Fruit fly (Drosophila melanogaster) whole organism, prepupa: ENCODE data around the gene CG31549.

ENCODE experiments used
- Blimp-1 ChIP-seq: fragments of 200-800 bp; sonication (Bioruptor generic); optimal IDR thresholded peaks from 3 replicates; lab custom pipeline; 2017; ENCODE audit warnings: missing biosample characterization, missing genetic modification characterization, mild to moderate bottlenecking, moderate library complexity, missing genetic modification reagents
- CG10631 ChIP-seq: fragments of 200-800 bp; sonication (Bioruptor generic); optimal IDR thresholded peaks from 2 replicates; lab custom pipeline; 2016; ENCODE audit warnings: missing biosample characterization, missing genetic modification characterization
- CG10669 ChIP-seq: fragments of 200-800 bp; sonication (Bioruptor generic); optimal IDR thresholded peaks from 3 replicates; lab custom pipeline; 2018; ENCODE audit warnings: missing biosample characterization, mild to moderate bottlenecking, missing genetic modification characterization, moderate library complexity
- CG11294 ChIP-seq: fragments of 200-800 bp; sonication (Bioruptor generic); IDR thresholded peaks from 2 replicates; pipeline ENCODE4 v1.3.6; 2022; ENCODE audit warnings: missing biosample characterization, missing genetic modification characterization
- CG11762 ChIP-seq: fragments of 200-800 bp; sonication (Bioruptor generic); optimal IDR thresholded peaks from 3 replicates; lab custom pipeline; 2016; ENCODE audit warnings: missing biosample characterization, missing genetic modification characterization; ENCODE audit not compliant: insufficient read depth
- CG11902 ChIP-seq: fragments of 200-800 bp; sonication (Bioruptor generic); optimal IDR thresholded peaks from 3 replicates; lab custom pipeline; 2016; ENCODE audit warnings: missing biosample characterization, missing genetic modification characterization
- CG15336 ChIP-seq: fragments of 200-800 bp; sonication (Bioruptor generic); IDR thresholded peaks from 2 replicates; pipeline ENCODE4 v1.3.6; 2022; ENCODE audit warnings: missing biosample characterization, missing genetic modification characterization
- CG1621 ChIP-seq: fragments of 200-800 bp; sonication (Bioruptor generic); optimal IDR thresholded peaks from 3 replicates; lab custom pipeline; 2018; ENCODE audit warnings: missing biosample characterization, mild to moderate bottlenecking, missing genetic modification characterization
- CG16779 ChIP-seq: fragments of 200-800 bp; sonication (Bioruptor generic); optimal IDR thresholded peaks from 3 replicates; lab custom pipeline; 2017; ENCODE audit warnings: missing biosample characterization, mild to moderate bottlenecking, missing genetic modification characterization
- CG3032 ChIP-seq: fragments of 200-800 bp; optimal IDR thresholded peaks from 2 replicates; lab custom pipeline; 2019; ENCODE audit warnings: missing biosample characterization, mild to moderate bottlenecking, missing genetic modification characterization, moderate library complexity
- CG31627 ChIP-seq: fragments of 200-800 bp; sonication (Bioruptor generic); optimal IDR thresholded peaks from 3 replicates; lab custom pipeline; 2016; ENCODE audit warnings: missing biosample characterization, missing genetic modification characterization
- CG32006 ChIP-seq: fragments of 200-800 bp; sonication (Bioruptor generic); optimal IDR thresholded peaks from 3 replicates; lab custom pipeline; 2017; ENCODE audit warnings: missing biosample characterization, mild to moderate bottlenecking, missing genetic modification characterization
- CG34406 ChIP-seq: fragments of 200-800 bp; sonication (Bioruptor generic); optimal IDR thresholded peaks from 3 replicates; lab custom pipeline; 2016; ENCODE audit warnings: missing biosample characterization, missing genetic modification characterization
- CG3919 ChIP-seq: fragments of 200-800 bp; sonication (Bioruptor generic); optimal IDR thresholded peaks from 3 replicates; lab custom pipeline; 2016; ENCODE audit warnings: missing biosample characterization, missing genetic modification characterization
- CG4318 ChIP-seq: fragments of 200-800 bp; sonication (Bioruptor generic); optimal IDR thresholded peaks from 3 replicates; lab custom pipeline; 2017; ENCODE audit warnings: missing biosample characterization, mild to moderate bottlenecking, missing genetic modification characterization
- CG6276 ChIP-seq: fragments of 200-800 bp; sonication (Bioruptor generic); optimal IDR thresholded peaks from 2 replicates; lab custom pipeline; 2017; ENCODE audit warnings: missing biosample characterization, mild to moderate bottlenecking, missing genetic modification characterization
- CG6792 ChIP-seq: fragments of 200-800 bp; sonication (Bioruptor generic); optimal IDR thresholded peaks from 3 replicates; lab custom pipeline; 2016; ENCODE audit warnings: missing biosample characterization, missing genetic modification characterization
- CG6808 ChIP-seq: fragments of 200-800 bp; sonication (Bioruptor generic); optimal IDR thresholded peaks from 3 replicates; lab custom pipeline; 2017; ENCODE audit warnings: missing biosample characterization, missing genetic modification characterization, mild to moderate bottlenecking, moderate library complexity, missing genetic modification reagents
- CG6854 ChIP-seq: fragments of 200-800 bp; sonication (Bioruptor generic); optimal IDR thresholded peaks from 2 replicates; lab custom pipeline; 2017; ENCODE audit warnings: missing biosample characterization, mild to moderate bottlenecking, missing genetic modification characterization
- CG7368 ChIP-seq: fragments of 200-800 bp; sonication (Bioruptor generic); optimal IDR thresholded peaks from 3 replicates; lab custom pipeline; 2016; ENCODE audit warnings: missing biosample characterization, missing genetic modification characterization
- CG8119 ChIP-seq: fragments of 200-800 bp; sonication (Bioruptor generic); IDR thresholded peaks from 3 replicates; pipeline ENCODE4 v1.3.6; 2022; ENCODE audit warnings: missing biosample characterization, missing genetic modification characterization
- CG8632 ChIP-seq: fragments of 200-800 bp; sonication (Bioruptor generic); optimal IDR thresholded peaks from 3 replicates; lab custom pipeline; 2016; ENCODE audit warnings: missing biosample characterization, missing genetic modification characterization
- CG9139 ChIP-seq: fragments of 200-800 bp; sonication (Bioruptor generic); optimal IDR thresholded peaks from 3 replicates; lab custom pipeline; 2017; ENCODE audit warnings: missing biosample characterization, mild to moderate bottlenecking, missing genetic modification characterization
- Eip75B ChIP-seq: fragments of 200-800 bp; sonication (Bioruptor generic); optimal IDR thresholded peaks from 3 replicates; lab custom pipeline; 2016; ENCODE audit warnings: missing biosample characterization, missing genetic modification characterization
- Ets21C ChIP-seq: fragments of 200-800 bp; sonication (Bioruptor generic); optimal IDR thresholded peaks from 3 replicates; lab custom pipeline; 2016; ENCODE audit warnings: missing biosample characterization, missing genetic modification characterization
- Ets96B ChIP-seq: fragments of 200-800 bp; optimal IDR thresholded peaks from 2 replicates; lab custom pipeline; 2019; ENCODE audit warnings: missing biosample characterization, mild to moderate bottlenecking, missing genetic modification characterization, moderate library complexity
- Gug ChIP-seq: fragments of 200-800 bp; sonication (Bioruptor generic); IDR thresholded peaks from 2 replicates; pipeline ENCODE4 v1.3.6; 2022; ENCODE audit warnings: missing biosample characterization, missing genetic modification characterization
- Hr38 ChIP-seq: sonication (Bioruptor generic); optimal IDR thresholded peaks from 2 replicates; lab custom pipeline; 2016; ENCODE audit warnings: missing biosample characterization, missing genetic modification characterization
- Hr39 ChIP-seq: fragments of 200-800 bp; sonication (Bioruptor generic); optimal IDR thresholded peaks from 2 replicates; lab custom pipeline; 2016; ENCODE audit warnings: missing biosample characterization, missing genetic modification characterization
- Hr4 ChIP-seq: fragments of 200-800 bp; sonication (Bioruptor generic); optimal IDR thresholded peaks from 3 replicates; lab custom pipeline; 2016; ENCODE audit warnings: missing biosample characterization, missing genetic modification characterization
- Lpt ChIP-seq: fragments of 200-800 bp; sonication (Bioruptor generic); optimal IDR thresholded peaks from 3 replicates; lab custom pipeline; 2016; ENCODE audit warnings: missing biosample characterization, missing genetic modification characterization
- Met ChIP-seq: fragments of 200-800 bp; sonication (Bioruptor generic); optimal IDR thresholded peaks from 3 replicates; lab custom pipeline; 2016; ENCODE audit warnings: missing biosample characterization, missing genetic modification characterization
- OdsH ChIP-seq: fragments of 200-800 bp; sonication (Bioruptor generic); optimal IDR thresholded peaks from 3 replicates; lab custom pipeline; 2016; ENCODE audit warnings: missing biosample characterization, missing genetic modification characterization
- Smox ChIP-seq: fragments of 200-800 bp; sonication (Bioruptor generic); optimal IDR thresholded peaks from 3 replicates; lab custom pipeline; 2016; ENCODE audit warnings: missing biosample characterization, missing genetic modification characterization
- Sox102F ChIP-seq: fragments of 200-800 bp; sonication (Bioruptor generic); optimal IDR thresholded peaks from 2 replicates; lab custom pipeline; 2016; ENCODE audit warnings: missing biosample characterization, mild to moderate bottlenecking, missing genetic modification characterization
- Sox14 ChIP-seq: fragments of 200-800 bp; sonication (Bioruptor generic); optimal IDR thresholded peaks from 3 replicates; lab custom pipeline; 2016; ENCODE audit warnings: missing biosample characterization, missing genetic modification characterization
- achi ChIP-seq: fragments of 200-800 bp; sonication (Bioruptor generic); optimal IDR thresholded peaks from 3 replicates; lab custom pipeline; 2016; ENCODE audit warnings: missing biosample characterization, missing genetic modification characterization
- cyc ChIP-seq: fragments of 200-800 bp; sonication (Bioruptor generic); optimal IDR thresholded peaks from 3 replicates; lab custom pipeline; 2016; ENCODE audit warnings: missing biosample characterization, missing genetic modification characterization
- dac ChIP-seq: fragments of 200-800 bp; sonication (Bioruptor generic); optimal IDR thresholded peaks from 2 replicates; lab custom pipeline; 2017; ENCODE audit warnings: missing biosample characterization, mild to moderate bottlenecking, missing genetic modification characterization
- dsx ChIP-seq: fragments of 200-800 bp; optimal IDR thresholded peaks from 3 replicates; lab custom pipeline; 2019; ENCODE audit warnings: missing biosample characterization, mild to moderate bottlenecking, missing genetic modification characterization, moderate library complexity; ENCODE audit not compliant: poor library complexity, severe bottlenecking
- esn ChIP-seq: fragments of 200-800 bp; sonication (Bioruptor generic); optimal IDR thresholded peaks from 2 replicates; lab custom pipeline; 2016; ENCODE audit warnings: missing biosample characterization, mild to moderate bottlenecking, missing genetic modification characterization, moderate library complexity
- fd59A ChIP-seq: fragments of 200-800 bp; sonication (Bioruptor generic); optimal IDR thresholded peaks from 2 replicates; lab custom pipeline; 2017; ENCODE audit warnings: missing biosample characterization, mild to moderate bottlenecking, missing genetic modification characterization, missing genetic modification reagents
- fkh ChIP-seq: fragments of 200-800 bp; sonication (Bioruptor generic); optimal IDR thresholded peaks from 3 replicates; lab custom pipeline; 2017; ENCODE audit warnings: missing biosample characterization, mild to moderate bottlenecking, missing genetic modification characterization, moderate library complexity
- lz ChIP-seq: fragments of 200-800 bp; sonication (Bioruptor generic); optimal IDR thresholded peaks from 3 replicates; lab custom pipeline; 2016; ENCODE audit warnings: missing biosample characterization, missing genetic modification characterization
- net ChIP-seq: fragments of 200-800 bp; sonication (Bioruptor generic); optimal IDR thresholded peaks from 3 replicates; lab custom pipeline; 2016; ENCODE audit warnings: missing biosample characterization, missing genetic modification characterization
- pdm3 ChIP-seq: fragments of 200-800 bp; sonication (Bioruptor generic); optimal IDR thresholded peaks from 3 replicates; lab custom pipeline; 2016; ENCODE audit warnings: missing biosample characterization, missing genetic modification characterization
- salr ChIP-seq, 2 experiments: fragments of 200-800 bp; sonication (Bioruptor generic); optimal IDR thresholded peaks; 3 replicates each; lab custom pipeline; 2016 to 2018; ENCODE audit warnings: missing biosample characterization in 2 of 2, missing genetic modification characterization in 2 of 2, mild to moderate bottlenecking in 1 of 2
- spab ChIP-seq: fragments of 200-800 bp; sonication (Bioruptor generic); optimal IDR thresholded peaks from 2 replicates; lab custom pipeline; 2017; ENCODE audit warnings: missing biosample characterization, mild to moderate bottlenecking, missing genetic modification characterization, missing genetic modification reagents
- ss ChIP-seq, 2 experiments: fragments of 200-800 bp; sonication (Bioruptor generic); optimal IDR thresholded peaks; 2 replicates in 1 of 2; 3 replicates in 1 of 2; lab custom pipeline; 2017 to 2018; ENCODE audit warnings: mild to moderate bottlenecking in 2 of 2, missing biosample characterization in 2 of 2, missing genetic modification characterization in 2 of 2, moderate library complexity in 1 of 2
- svp ChIP-seq: fragments of 200-800 bp; sonication (Bioruptor generic); peaks from one replicate; lab custom pipeline; 2016; ENCODE audit warnings: missing biosample characterization, missing genetic modification characterization
- vri ChIP-seq: fragments of 200-800 bp; sonication (Bioruptor generic); optimal IDR thresholded peaks from 3 replicates; lab custom pipeline; 2016; ENCODE audit warnings: missing biosample characterization, mild to moderate bottlenecking, missing genetic modification characterization

CG31549 gene

DNA sequence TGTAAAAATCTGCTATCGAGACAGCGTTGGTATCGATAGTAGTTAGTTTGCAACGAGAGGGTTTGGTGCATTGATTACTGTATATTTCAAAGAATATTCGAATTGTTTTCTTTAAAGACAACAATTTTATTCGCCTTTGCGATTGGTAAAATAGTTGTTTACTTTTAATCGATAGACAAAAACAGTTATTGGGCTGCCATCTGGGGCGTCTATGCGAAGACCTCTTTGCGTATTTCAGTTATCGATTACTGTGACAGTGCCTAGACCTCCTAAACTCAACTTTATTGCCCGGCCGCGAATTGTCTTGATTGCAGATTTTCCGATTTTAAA lies 18.9 kb upstream of the CG31549 start, which contains the start of gene Atu:
TSS of gene Atu (plus strand) at position 245 of the 330 bp plus-strand sequence.
- peak; percentile 17 for TF ChIP-seq Met (GFP tag; lab: Kevin White, UChicago)
- TF ChIP-seq CG3032: no peak
- TF ChIP-seq OdsH (GFP tag; lab: Kevin White, UChicago): no peak
- TF ChIP-seq achi (GFP tag; lab: Kevin White, UChicago): peak; percentile 11
- TF ChIP-seq lz (GFP tag; lab: Kevin White, UChicago): peak; percentile 29
- TF ChIP-seq svp (GFP tag; lab: Kevin White, UChicago): peak; percentile 65
- TF ChIP-seq Smox (GFP tag; lab: Kevin White, UChicago): no peak
- peak; percentile 6 for TF ChIP-seq cyc
- TF ChIP-seq Hr4 (GFP tag; lab: Kevin White, UChicago): no peak
- no peak for TF ChIP-seq CG6854
- peak; percentile 46 for TF ChIP-seq esn (GFP tag; lab: Kevin White, UChicago)
- no peak for TF ChIP-seq Sox102F (GFP tag; lab: Kevin White, UChicago)
- TF ChIP-seq CG6276 (GFP tag; lab: Kevin White, UChicago): no peak
- TF ChIP-seq fd59A (GFP tag; lab: Kevin White, UChicago): no peak
- no peak for TF ChIP-seq ss (GFP tag; optimal IDR thresholded peaks at IDR 0.05; lab: Kevin White, UChicago)
- no peak for TF ChIP-seq CG10631
- no peak for TF ChIP-seq CG7368 (GFP tag; lab: Kevin White, UChicago)
- TF ChIP-seq CG6792 (GFP tag; lab: Kevin White, UChicago): no peak
- TF ChIP-seq Eip75B: peak; percentile 26
- TF ChIP-seq CG11762 (GFP tag; lab: Kevin White, UChicago): no peak
- no peak for TF ChIP-seq Blimp-1 (GFP tag; lab: Kevin White, UChicago)
- TF ChIP-seq Sox14: peak; percentile 55
- no peak for TF ChIP-seq pdm3
- TF ChIP-seq fkh (GFP tag; lab: Kevin White, UChicago): peak; percentile 86
- TF ChIP-seq CG8632: no peak
- no peak for TF ChIP-seq CG1621 (tag; lab: Kevin White, UChicago)
- no peak for TF ChIP-seq Hr38 (GFP tag; lab: Kevin White, UChicago)
- TF ChIP-seq CG16779: no peak
- TF ChIP-seq salr (GFP tag; optimal IDR thresholded peaks at IDR 0.05; lab: Kevin White, UChicago): no peak
- no peak for TF ChIP-seq CG10669 (GFP tag; lab: Kevin White, UChicago)
- no peak for TF ChIP-seq Lpt
- TF ChIP-seq CG32006 (GFP tag; lab: Kevin White, UChicago): no peak
- TF ChIP-seq CG31627: peak; percentile 32
- TF ChIP-seq Ets21C (GFP tag; lab: Kevin White, UChicago): no peak
- no peak for TF ChIP-seq CG11902 (GFP tag; lab: Kevin White, UChicago)
- TF ChIP-seq CG8119 (GFP tag; lab: Robert Waterston, UW): no peak
- no peak for TF ChIP-seq CG6808
- no peak for TF ChIP-seq CG11294
- TF ChIP-seq Gug (GFP tag; lab: Robert Waterston, UW): no peak
- TF ChIP-seq CG34406 (GFP tag; lab: Kevin White, UChicago): no peak
- no peak for TF ChIP-seq spab
- TF ChIP-seq vri (GFP tag; lab: Kevin White, UChicago): no peak
- no peak for TF ChIP-seq dsx (GFP tag; lab: Kevin White, UChicago)
- no peak for TF ChIP-seq CG3919
- no peak for TF ChIP-seq net
- no peak for TF ChIP-seq CG4318 (GFP tag; lab: Kevin White, UChicago)
- no peak for TF ChIP-seq dac (GFP tag; lab: Kevin White, UChicago)
- TF ChIP-seq Hr39 (GFP tag; lab: Kevin White, UChicago): peak; percentile 23
- no peak for TF ChIP-seq Ets96B (tag; lab: Kevin White, UChicago)
- no peak for TF ChIP-seq CG9139
- TF ChIP-seq CG15336 (GFP tag; lab: Robert Waterston, UW): no peak
- TF ChIP-seq, all 60 proteins: peak for 11
